Fruit fly (Drosophila melanogaster): ENCODE measurements around the gene CG11537.

Gene CG11537

DNA sequence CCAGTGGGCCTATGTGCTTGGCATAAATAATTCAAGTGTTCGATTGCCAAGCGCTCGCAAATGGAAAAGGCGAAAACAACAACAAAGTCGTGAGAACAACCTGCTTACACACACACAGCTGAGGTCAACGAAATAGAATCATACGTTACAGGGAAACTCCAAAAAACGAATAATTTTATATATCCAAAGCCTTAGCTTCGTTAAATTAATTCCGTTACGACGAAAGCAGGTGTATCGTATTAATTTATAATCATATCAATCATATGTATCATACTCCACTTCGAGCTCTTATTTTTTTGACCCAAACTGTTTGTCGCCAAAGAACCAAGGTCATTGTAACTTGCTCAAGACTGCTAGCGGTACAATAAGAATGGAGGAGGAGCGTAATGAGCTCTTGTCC is 36.2 kb upstream of the CG11537 start (continued):
- TF ChIP-seq stwl (tag; optimal IDR thresholded peaks at IDR 0.05) (no peak), Ptx1 (GFP tag; IDR thresholded peaks at IDR 0.05) (peak; percentile 91), HLH4C (GFP tag; IDR thresholded peaks at IDR 0.05; ENCODE audit: partially characterized antibody) (no peak), Bteb2 (GFP tag; optimal IDR thresholded peaks at IDR 0.05) (peak; percentile 81), slou (GFP tag; optimal IDR thresholded peaks at IDR 0.05) (peak; percentile 32), CG1603 (tag; optimal IDR thresholded peaks at IDR 0.05) (peak; percentile 90), CG7839 (tag; optimal IDR thresholded peaks at IDR 0.05) (peak; percentile 92), CkIIα-i1 (GFP tag; IDR thresholded peaks at IDR 0.05) (no peak), jumu (GFP tag; optimal IDR thresholded peaks at IDR 0.05) (peak; percentile 74), NC2β (GFP tag; optimal IDR thresholded peaks at IDR 0.05) (peak; percentile 52), dimm (GFP tag; IDR thresholded peaks at IDR 0.05) (peak; percentile 43; the same call in 1 of the 2 replicates), CHES-1-like (GFP tag; optimal IDR thresholded peaks at IDR 0.05) (peak; percentile 56), HLHmδ (GFP tag; optimal IDR thresholded peaks at IDR 0.05) (no peak), CG4424 (GFP tag; optimal IDR thresholded peaks at IDR 0.05) (peak; percentile 90), Ravus (GFP tag; IDR thresholded peaks at IDR 0.05) (peak; percentile 53), CG13296 (GFP tag; optimal IDR thresholded peaks at IDR 0.05) (peak; percentile 91), CG1024 (GFP tag; IDR thresholded peaks at IDR 0.05) (peak; percentile 56; the same call in 1 of the 2 replicates), NK7.1 (GFP tag; optimal IDR thresholded peaks at IDR 0.05) (peak; percentile 78), CG8290 (GFP tag; optimal IDR thresholded peaks at IDR 0.05) (peak; percentile 79), CG8290 (tag; optimal IDR thresholded peaks at IDR 0.05) (no peak), lmd (GFP tag; IDR thresholded peaks at IDR 0.05) (peak; percentile 90), gem (tag; optimal IDR thresholded peaks at IDR 0.05) (peak; percentile 93), sug (tag; optimal IDR thresholded peaks at IDR 0.05) (no peak), E2f2 (GFP tag; IDR thresholded peaks at IDR 0.05) (peak; percentile 65), CG12071 (GFP tag; optimal IDR thresholded peaks at IDR 0.05) (no peak), tna (GFP tag; IDR thresholded peaks at IDR 0.05; ENCODE audit: partially characterized antibody) (no peak), CG10654 (GFP tag; optimal IDR thresholded peaks at IDR 0.05) (peak; percentile 78), corto (GFP tag; optimal IDR thresholded peaks at IDR 0.05) (peak; percentile 77), CG33213 (GFP tag; optimal IDR thresholded peaks at IDR 0.05) (peak; percentile 80), Max (GFP tag; optimal IDR thresholded peaks at IDR 0.05) (peak; percentile 85), sob (GFP tag; IDR thresholded peaks at IDR 0.05) (peak; percentile 89), CG10543 (GFP tag; optimal IDR thresholded peaks at IDR 0.05) (peak; percentile 26), CG14014 (GFP tag; IDR thresholded peaks at IDR 0.05) (peak; percentile 89), CG11560 (tag; IDR thresholded peaks at IDR 0.05) (peak; percentile 70; the same call in 2 of the 3 replicates), ATbp (GFP tag; optimal IDR thresholded peaks at IDR 0.05) (peak; percentile 80), CG1602 (GFP tag; optimal IDR thresholded peaks at IDR 0.05) (peak; percentile 77), sqz (GFP tag; optimal IDR thresholded peaks at IDR 0.05) (no peak), Dip3 (GFP tag; optimal IDR thresholded peaks at IDR 0.05) (peak; percentile 77), org-1 (GFP tag; optimal IDR thresholded peaks at IDR 0.05) (peak; percentile 83), CG16815 (GFP tag; optimal IDR thresholded peaks at IDR 0.05) (peak; percentile 57), cato (GFP tag; optimal IDR thresholded peaks at IDR 0.05; ENCODE audit: borderline replicate concordance) (peak; percentile 45), Kr (GFP tag; optimal IDR thresholded peaks at IDR 0.05) (no peak), CG6813 (GFP tag; optimal IDR thresholded peaks at IDR 0.05) (peak; percentile 79), zen2 (GFP tag; IDR thresholded peaks at IDR 0.05; ENCODE audit: partially characterized antibody) (no peak), gt (GFP tag; IDR thresholded peaks at IDR 0.05) (0 out of 2 replicates have a peak, but pooled peaks have one; percentile 38), Jarid2 (GFP tag; optimal IDR thresholded peaks at IDR 0.05) (peak; percentile 56), CG12942 (GFP tag; optimal IDR thresholded peaks at IDR 0.05) (peak; percentile 61), Atf-2 (GFP tag; optimal IDR thresholded peaks at IDR 0.05) (peak; percentile 58), CG18599 (GFP tag; optimal IDR thresholded peaks at IDR 0.05) (peak; percentile 91), sim (GFP tag; IDR thresholded peaks at IDR 0.05) (peak; percentile 78), dmrt11E (tag; optimal IDR thresholded peaks at IDR 0.05) (peak; percentile 85)

Data from whole organism, embryonic.